Fruit fly (Drosophila melanogaster) whole organism, pupa: Measurements from ENCODE around the gene CG31550.

Source experiments
- CG10348 ChIP-seq: fragments of 200-800 bp; sonication (Bioruptor generic); IDR thresholded peaks from 2 replicates; pipeline ENCODE4 v1.3.6; 2022; ENCODE audit warnings: missing biosample characterization, missing genetic modification characterization
- CG12605 ChIP-seq: fragments of 200-800 bp; sonication (Bioruptor generic); IDR thresholded peaks from 2 replicates; pipeline ENCODE4 v1.3.6; 2022; ENCODE audit warnings: missing biosample characterization, missing genetic modification characterization
- CG13204 ChIP-seq: fragments of 200-800 bp; sonication (Bioruptor generic); optimal IDR thresholded peaks from 2 replicates; lab custom pipeline; 2018; ENCODE audit warnings: missing biosample characterization, mild to moderate bottlenecking, missing genetic modification characterization, moderate library complexity
- CG14655 ChIP-seq: fragments of 200-800 bp; sonication (Bioruptor generic); optimal IDR thresholded peaks from 3 replicates; lab custom pipeline; 2017; ENCODE audit warnings: mild to moderate bottlenecking, missing biosample characterization, missing genetic modification reagents, missing genetic modification characterization
- CG15710 ChIP-seq: fragments of 200-800 bp; sonication (Bioruptor generic); optimal IDR thresholded peaks from 2 replicates; lab custom pipeline; 2018; ENCODE audit warnings: missing biosample characterization, mild to moderate bottlenecking, missing genetic modification characterization, moderate library complexity
- CG17806 ChIP-seq: fragments of 200-800 bp; sonication (Bioruptor generic); optimal IDR thresholded peaks from 2 replicates; lab custom pipeline; 2018; ENCODE audit warnings: missing biosample characterization, mild to moderate bottlenecking, missing genetic modification characterization, moderate library complexity
- CG32121 ChIP-seq: fragments of 200-800 bp; sonication (Bioruptor generic); IDR thresholded peaks from 2 replicates; pipeline ENCODE4 v1.3.6; 2022; ENCODE audit warnings: missing biosample characterization, missing genetic modification characterization
- CG34367 ChIP-seq: fragments of 200-800 bp; sonication (Bioruptor generic); optimal IDR thresholded peaks from 2 replicates; lab custom pipeline; 2018; ENCODE audit warnings: missing biosample characterization, mild to moderate bottlenecking, missing genetic modification characterization
- CG4496 ChIP-seq: fragments of 200-800 bp; sonication (Bioruptor generic); IDR thresholded peaks from 3 replicates; pipeline ENCODE4 v1.3.6; 2022; ENCODE audit warnings: missing biosample characterization, missing genetic modification characterization
- CG8159 ChIP-seq: fragments of 200-800 bp; sonication (Bioruptor generic); optimal IDR thresholded peaks from 3 replicates; lab custom pipeline; 2018; ENCODE audit warnings: missing biosample characterization, mild to moderate bottlenecking, missing genetic modification characterization, moderate library complexity
- CG8301 ChIP-seq: fragments of 200-800 bp; sonication (Bioruptor generic); optimal IDR thresholded peaks from 2 replicates; lab custom pipeline; 2018; ENCODE audit warnings: missing biosample characterization, mild to moderate bottlenecking, missing genetic modification characterization
- CG9948 ChIP-seq: fragments of 200-800 bp; sonication (Bioruptor generic); optimal IDR thresholded peaks from 2 replicates; lab custom pipeline; 2018; ENCODE audit warnings: missing biosample characterization, mild to moderate bottlenecking, missing genetic modification characterization, moderate library complexity
- D1 ChIP-seq: fragments of 200-800 bp; sonication (Bioruptor generic); optimal IDR thresholded peaks from 2 replicates; lab custom pipeline; 2018; ENCODE audit warnings: missing biosample characterization, mild to moderate bottlenecking, missing genetic modification characterization, moderate library complexity
- EcR ChIP-seq: fragments of 200-800 bp; sonication (Bioruptor generic); optimal IDR thresholded peaks from 3 replicates; lab custom pipeline; 2019; ENCODE audit warnings: missing biosample characterization, missing genetic modification characterization, mild to moderate bottlenecking, moderate library complexity, missing genetic modification reagents
- Ets98B ChIP-seq: fragments of 200-800 bp; sonication (Bioruptor generic); IDR thresholded peaks from 2 replicates; pipeline ENCODE4 v1.3.6; 2022; ENCODE audit warnings: missing biosample characterization, missing genetic modification characterization
- Pif1A ChIP-seq: fragments of 200-800 bp; sonication (Bioruptor generic); optimal IDR thresholded peaks from 3 replicates; lab custom pipeline; 2016; ENCODE audit warnings: missing biosample characterization, missing genetic modification characterization
- Snoo ChIP-seq: fragments of 200-800 bp; sonication (Bioruptor generic); optimal IDR thresholded peaks from 3 replicates; lab custom pipeline; 2017; ENCODE audit warnings: missing biosample characterization, mild to moderate bottlenecking, missing genetic modification characterization, inconsistent platforms
- fd96Ca ChIP-seq: fragments of 200-800 bp; sonication (Bioruptor generic); IDR thresholded peaks from 3 replicates; pipeline ENCODE4 v1.3.6; 2022; ENCODE audit warnings: missing biosample characterization, missing genetic modification characterization
- gl ChIP-seq: fragments of 200-800 bp; sonication (Bioruptor generic); optimal IDR thresholded peaks from 2 replicates; lab custom pipeline; 2018; ENCODE audit warnings: missing biosample characterization, mild to moderate bottlenecking, missing genetic modification characterization
- rn ChIP-seq: fragments of 200-800 bp; sonication (Bioruptor generic); IDR thresholded peaks from 2 replicates; pipeline ENCODE4 v1.3.6; 2022; ENCODE audit warnings: missing biosample characterization, missing genetic modification characterization

The CG31550 gene

DNA sequence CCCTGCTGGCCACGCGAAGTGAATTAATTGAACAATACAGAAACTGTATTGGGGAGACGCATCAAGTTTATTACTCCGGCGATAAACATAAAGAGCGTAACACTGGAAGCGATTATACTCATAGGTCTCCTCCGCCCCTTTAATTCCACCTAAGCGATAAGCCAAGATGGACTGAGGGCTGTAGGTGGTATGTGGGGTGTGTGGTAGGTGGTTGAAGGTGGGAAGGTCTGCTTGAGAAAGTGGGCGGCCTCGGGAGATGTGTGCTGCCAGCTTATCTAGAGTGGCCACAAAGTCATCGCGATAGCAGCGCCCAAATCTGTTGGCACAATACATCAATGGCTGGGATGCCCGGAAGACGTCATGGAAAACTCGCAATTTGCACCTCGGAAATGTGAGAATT is 12.3 kb downstream of the CG31550 start:
- no peak for TF ChIP-seq CG12605
- peak; percentile 34 for TF ChIP-seq EcR (GFP tag; lab: Kevin White, UChicago)

DNA sequence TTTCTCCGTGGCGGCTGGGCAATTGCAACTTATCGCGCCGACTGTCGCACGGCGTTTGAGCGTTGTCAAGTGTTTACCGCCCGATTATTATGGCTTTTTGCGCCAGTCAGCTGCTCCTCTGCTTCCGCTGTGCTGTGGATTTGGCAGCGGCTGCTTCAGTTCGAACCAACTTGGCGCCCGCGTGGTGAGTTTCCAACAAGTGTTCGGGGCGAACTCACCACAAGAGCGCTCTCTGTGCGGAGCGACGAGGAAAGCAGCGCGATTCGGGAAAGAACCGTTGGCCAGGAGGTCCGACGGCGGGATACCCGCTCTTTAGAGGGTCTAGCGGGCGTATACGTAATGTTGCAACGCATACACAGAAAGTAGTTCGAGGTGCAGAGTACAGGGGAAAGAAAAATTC is 17.3 kb downstream of the CG31550 start, which contains the start of gene NKCC:
Gene NKCC (minus strand): TSS at position 57 of the 400 bp plus-strand sequence.
- TF ChIP-seq CG13204 (GFP tag; lab: Kevin White, UChicago) (peak; percentile 12), CG9948 (tag; lab: Kevin White, UChicago) (no peak)
- TF ChIP-seq, all 21 proteins: peak for 1

dm6 chr3R:5503789-5504387 is 18.5 kb downstream of the CG31550 start:
- TF ChIP-seq CG4496 (GFP tag; lab: Robert Waterston, UW) (no peak), Pif1A (GFP tag; lab: Kevin White, UChicago) (no peak), CG12605 (no peak), CG34367 (tag; lab: Kevin White, UChicago) (no peak), CG8301 (tag; lab: Kevin White, UChicago) (no peak), rn (no peak), CG32121 (GFP tag; lab: Robert Waterston, UW) (no peak), CG10348 (GFP tag; lab: Robert Waterston, UW) (no peak), CG9948 (tag; lab: Kevin White, UChicago) (no peak), CG15710 (tag; lab: Kevin White, UChicago) (no peak), gl (tag; lab: Kevin White, UChicago) (no peak), Snoo (tag; lab: Kevin White, UChicago) (no peak), fd96Ca (GFP tag; lab: Robert Waterston, UW) (no peak), CG17806 (tag; lab: Kevin White, UChicago) (no peak), CG8159 (tag; lab: Kevin White, UChicago) (no peak), CG13204 (GFP tag; lab: Kevin White, UChicago) (no peak)

DNA sequence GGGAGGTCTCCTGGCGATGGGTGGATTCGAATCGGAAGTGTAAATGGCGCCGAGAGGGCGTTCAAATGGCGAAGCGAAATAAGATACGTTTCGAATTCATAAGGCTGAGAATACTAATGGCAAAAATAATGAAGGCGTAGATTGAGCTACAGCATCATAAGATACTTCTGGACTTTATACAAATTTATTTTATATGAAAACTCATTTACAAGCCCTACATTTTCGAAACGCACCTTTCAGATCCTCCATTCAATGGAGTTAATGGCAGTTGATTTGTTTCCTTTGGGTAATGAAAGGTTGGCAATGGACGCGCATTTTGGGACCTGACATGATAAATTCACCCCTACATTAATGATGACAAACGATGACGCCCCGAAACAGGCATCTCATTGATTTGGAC is 29.4 kb downstream of the CG31550 start:
- TF ChIP-seq CG34367 (tag; lab: Kevin White, UChicago), result no peak

dm6 chr3R:5516582-5517001 is 31.2 kb downstream of the CG31550 start:
- no peak for TF ChIP-seq CG12605
- TF ChIP-seq CG8159 (tag; lab: Kevin White, UChicago), result no peak
- no peak for TF ChIP-seq CG15710 (tag; lab: Kevin White, UChicago)
- TF ChIP-seq rn, result no peak

DNA sequence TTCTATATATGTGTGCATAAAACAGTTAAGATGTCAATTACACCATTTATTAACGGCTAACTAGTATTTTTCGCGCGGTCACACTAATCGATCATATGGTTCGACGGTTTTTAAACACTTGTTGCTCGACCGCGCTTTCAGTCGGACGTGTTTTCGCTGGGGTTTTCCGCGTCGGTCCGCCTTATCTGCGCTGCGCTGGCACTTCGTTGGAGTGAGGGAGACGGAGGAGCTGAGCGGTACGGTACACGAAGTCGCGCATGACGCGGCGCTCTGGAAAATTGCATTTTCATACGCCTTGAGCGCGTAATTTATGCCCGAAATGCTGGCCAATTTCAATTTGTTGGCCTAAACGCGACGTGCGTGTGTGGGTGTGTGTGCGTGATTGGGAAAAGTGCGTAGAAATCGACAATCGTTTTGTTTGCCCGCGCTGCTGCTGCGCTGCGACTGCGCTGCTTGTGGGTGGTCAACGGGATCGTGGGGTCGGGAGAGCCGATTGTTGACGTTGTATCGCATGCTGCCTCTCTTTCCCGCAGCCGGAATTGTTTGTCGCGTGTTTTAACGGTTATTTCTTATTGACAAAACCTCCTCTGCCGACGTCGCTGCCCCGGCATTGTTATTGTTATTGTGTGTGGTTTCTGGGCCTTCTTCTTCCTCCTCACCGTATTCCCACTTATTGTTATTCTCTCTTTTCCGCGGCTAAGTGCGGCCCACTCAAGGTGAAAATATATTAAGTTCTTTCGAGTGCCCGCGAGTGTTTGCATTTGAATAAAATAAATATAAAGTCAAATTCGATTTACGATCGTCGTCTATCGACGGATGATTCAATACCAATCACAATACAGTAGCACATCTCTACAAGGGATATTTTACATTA is 31.9 kb downstream of the CG31550 start, which contains the start of gene Itpr:
Gene Itpr (plus strand): TSS at position 116 of the 874 bp plus-strand sequence.
- TF ChIP-seq Ets98B (GFP tag; lab: Robert Waterston, UW) (peak; percentile 28; the same call in 1 of the 2 replicates), CG32121 (GFP tag; lab: Robert Waterston, UW) (peak; percentile 44; the same call in 1 of the 2 replicates), CG14655 (GFP tag; lab: Kevin White, UChicago) (no peak), gl (tag; lab: Kevin White, UChicago) (no peak), CG9948 (tag; lab: Kevin White, UChicago) (no peak), EcR (GFP tag; lab: Kevin White, UChicago) (peak; percentile 7), CG4496 (GFP tag; lab: Robert Waterston, UW) (peak; percentile 49; the same call in 2 of the 3 replicates), CG8301 (tag; lab: Kevin White, UChicago) (no peak), D1 (tag; lab: Kevin White, UChicago) (no peak), CG10348 (GFP tag; lab: Robert Waterston, UW) (no peak), CG13204 (GFP tag; lab: Kevin White, UChicago) (peak; percentile 94), fd96Ca (GFP tag; lab: Robert Waterston, UW) (peak; percentile 32; the same call in 1 of the 3 replicates)

- TF ChIP-seq CG9948 (tag; lab: Kevin White, UChicago), result no peak
- TF ChIP-seq EcR (GFP tag; lab: Kevin White, UChicago), result peak; percentile 76
These were observed 32.5 kb downstream of the CG31550 start for dm6 chr3R:5517876-5518211.
